Worm (Caenorhabditis elegans) whole organism, mixed stage, embryonic: ENCODE results near the gene Y50D4A.6.

Experiments
- tbx-8 ChIP-seq: fragments of 200-800 bp; sonication (Bioruptor generic); optimal IDR thresholded peaks from 2 replicates; lab custom pipeline; 2018; ENCODE audit warnings: mild to moderate bottlenecking, missing genetic modification characterization, moderate library complexity, missing compliant biosample characterization
- unc-39 ChIP-seq: fragments of 150-350 bp; optimal IDR thresholded peaks from 2 replicates; lab custom pipeline; 2014; ENCODE audit warnings: missing biosample characterization, missing genetic modification characterization

ce11 chrV:1149734-1150669, 49.1 kb downstream of the Y50D4A.6 start:
- TF ChIP-seq tbx-8 (GFP tag; lab: Kevin White, UChicago) (no peak), unc-39 (no peak)
